Worm (Caenorhabditis elegans) whole organism, L4/young adult: ENCODE results near the gene T16G1.4.

Experiments used
- W03F9.2 ChIP-seq: fragments of 150-350 bp; optimal IDR thresholded peaks from 2 replicates; lab custom pipeline; 2014; ENCODE audit warnings: missing biosample characterization, missing genetic modification characterization
- dao-5 ChIP-seq: sonication (generic microtip); optimal IDR thresholded peaks from 2 replicates; lab custom pipeline; 2016; ENCODE audit warnings: missing genotype, missing genetic modification characterization, moderate library complexity, missing compliant biosample characterization
- him-1 ChIP-seq: sonication (generic microtip); optimal IDR thresholded peaks from 2 replicates; lab custom pipeline; 2016; ENCODE audit warnings: missing genotype, missing genetic modification reagents, missing genetic modification characterization, missing compliant biosample characterization

T16G1.4 gene

ce11 chrV:12941797-12942474 is at the start of gene T16G1.4:
TSS of gene T16G1.4 (minus strand) at chrV:12941847.
- TF ChIP-seq W03F9.2 = no peak

DNA sequence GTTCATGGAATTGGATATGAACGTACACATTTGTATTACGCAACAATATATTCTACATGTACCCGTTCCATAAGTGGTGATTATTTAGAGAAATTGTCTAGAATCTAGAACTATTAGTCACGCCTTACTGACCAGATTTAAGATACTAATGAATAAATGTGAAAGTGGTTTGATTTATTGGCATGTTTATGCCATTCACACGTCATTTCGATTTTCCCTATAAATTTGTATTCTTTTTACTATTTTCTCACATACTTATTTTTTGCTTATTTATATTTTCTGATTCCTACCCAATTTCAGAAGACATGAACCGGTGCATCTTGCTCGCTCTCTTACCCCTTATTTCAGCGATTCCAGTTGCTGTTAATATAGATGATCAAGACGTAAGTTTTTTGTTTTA is 46.6 kb upstream of the T16G1.4 start, which contains the start of gene F15B9.8:
F15B9.8 (plus strand) TSS at position 301 of the 400 bp plus-strand sequence.
- TF ChIP-seq W03F9.2 (no peak), him-1 (no peak), dao-5 (tag; lab: Kevin White, UChicago) (no peak)

DNA sequence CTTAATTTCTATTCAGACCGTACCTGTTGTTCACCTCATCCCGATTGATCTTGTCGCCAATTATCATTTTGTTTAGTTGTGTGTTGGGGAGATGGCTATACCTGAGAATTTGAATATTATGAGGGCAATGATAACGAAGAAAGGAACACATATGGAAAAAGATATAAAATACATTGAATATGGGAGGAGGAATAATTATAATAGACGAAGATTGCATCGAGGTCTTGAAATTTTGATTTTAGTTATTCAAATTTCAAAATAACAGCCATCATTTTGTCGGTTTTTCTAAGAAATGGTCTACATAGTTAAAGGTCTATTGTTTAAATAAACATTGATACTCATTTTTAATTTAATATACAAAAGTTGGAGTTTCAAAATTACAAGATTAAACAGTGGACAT is 45.4 kb upstream of the T16G1.4 start, which contains the start of gene shw-3:
shw-3 (minus strand) TSS at position 101 of the 400 bp plus-strand sequence.
- TF ChIP-seq W03F9.2 = no peak
- TF ChIP-seq dao-5 (tag; lab: Kevin White, UChicago) = no peak
- TF ChIP-seq him-1 = no peak

ce11 chrV:12974047-12974446 is 32.4 kb upstream of the T16G1.4 start:
- TF ChIP-seq dao-5 (tag; lab: Kevin White, UChicago) = no peak
- no peak for TF ChIP-seq W03F9.2
- TF ChIP-seq him-1 = no peak

DNA sequence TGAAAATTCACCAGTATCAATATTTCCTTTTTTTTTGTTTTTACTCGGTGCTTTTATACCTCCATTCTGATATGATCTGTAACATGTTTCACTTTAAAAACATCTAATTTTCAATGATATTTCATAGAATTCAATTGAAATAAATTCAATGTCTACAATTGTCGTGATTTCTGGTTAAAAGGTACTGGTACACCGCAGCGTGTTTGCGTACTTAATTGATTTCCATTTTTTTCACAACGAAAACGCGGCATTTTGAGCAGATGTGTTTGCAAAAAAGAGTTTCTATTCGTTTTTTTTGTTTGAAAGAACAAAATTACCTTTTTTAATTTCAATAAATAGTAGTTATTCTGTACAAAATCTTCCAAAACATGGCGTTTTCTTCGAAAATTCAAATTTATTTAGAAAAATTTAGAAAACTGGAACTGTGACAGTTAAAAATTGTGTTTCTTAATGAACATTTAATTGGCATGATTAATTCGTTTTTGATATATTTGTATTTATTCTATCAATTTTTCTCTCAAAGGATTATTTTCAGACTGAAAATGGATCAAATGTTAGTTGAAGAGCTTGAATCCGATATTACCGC is 29.0 kb upstream of the T16G1.4 start, which contains the start of gene pnn-1:
pnn-1 (plus strand) TSS at position 536 of the 586 bp plus-strand sequence.
- TF ChIP-seq him-1 = no peak
- peak; percentile 29 for TF ChIP-seq W03F9.2
- no peak for TF ChIP-seq dao-5 (tag; lab: Kevin White, UChicago)

- TF ChIP-seq W03F9.2 (no peak), him-1 (no peak), dao-5 (tag; lab: Kevin White, UChicago) (no peak)
These were observed 26.9 kb upstream of the T16G1.4 start, which contains the start of gene lin-46 for ce11 chrV:12968555-12968954. TSS of gene lin-46 (plus strand) at chrV:12968855.

- peak; percentile 55 for TF ChIP-seq him-1
- peak; percentile 3 for TF ChIP-seq W03F9.2
These were observed 26.3 kb upstream of the T16G1.4 start, which contains the start of gene R186.8 for ce11 chrV:12967925-12968327. TSS of gene R186.8 (minus strand) at chrV:12967982.

ce11 chrV:12967110-12967509 is 25.5 kb upstream of the T16G1.4 start, which contains the start of gene R186.3:
TSS of gene R186.3 (minus strand) at chrV:12967210.
- no peak for TF ChIP-seq him-1

DNA sequence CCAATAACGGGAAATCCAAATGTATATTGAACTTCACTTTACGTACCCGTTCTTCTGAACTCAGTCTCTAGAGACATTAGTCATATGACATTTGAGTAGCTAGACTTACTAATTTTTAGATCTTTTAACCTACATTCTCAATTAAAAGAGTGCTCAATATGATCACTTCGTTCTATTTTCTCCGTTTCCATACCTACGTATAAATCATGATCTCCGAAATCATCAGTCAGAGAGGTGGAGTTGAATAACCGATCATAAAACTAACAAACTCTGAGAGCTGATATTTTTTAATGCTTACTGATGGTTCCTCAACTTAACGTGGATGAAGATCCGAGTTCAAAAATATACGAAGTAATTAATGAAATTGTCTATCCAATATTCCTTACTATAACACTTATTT is 22.4 kb upstream of the T16G1.4 start, which contains the start of gene srd-35:
srd-35 (plus strand) TSS at position 301 of the 400 bp plus-strand sequence.
- TF ChIP-seq W03F9.2 (no peak), dao-5 (tag; lab: Kevin White, UChicago) (no peak), him-1 (no peak)

DNA sequence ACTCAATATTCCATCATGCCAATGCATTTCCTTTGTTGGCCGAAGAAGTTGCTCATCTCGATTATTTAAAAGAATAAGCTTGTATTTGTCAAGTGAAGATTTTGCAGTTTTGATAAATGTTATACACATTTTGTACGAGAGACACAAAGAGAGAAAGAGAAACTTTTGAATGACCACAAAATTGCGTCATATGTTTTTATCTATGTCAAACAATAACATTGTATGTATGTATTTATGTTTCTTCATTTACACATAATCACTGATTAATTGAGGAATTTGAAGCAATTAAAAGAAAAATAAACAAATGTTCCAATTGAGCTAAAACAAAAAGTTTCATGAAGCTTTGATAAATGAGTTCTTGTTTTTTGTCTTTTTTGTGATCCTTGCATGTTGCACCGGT is 21.5 kb upstream of the T16G1.4 start, which contains the start of gene hrg-9:
hrg-9 (minus strand) TSS at position 152 of the 400 bp plus-strand sequence.
- TF ChIP-seq W03F9.2 (no peak), dao-5 (tag; lab: Kevin White, UChicago) (no peak), him-1 (no peak)

- no peak for TF ChIP-seq him-1
These were observed 19.5 kb upstream of the T16G1.4 start, which contains the start of gene mpst-7 for ce11 chrV:12961085-12961560. TSS of gene mpst-7 (minus strand) at chrV:12961135.

DNA sequence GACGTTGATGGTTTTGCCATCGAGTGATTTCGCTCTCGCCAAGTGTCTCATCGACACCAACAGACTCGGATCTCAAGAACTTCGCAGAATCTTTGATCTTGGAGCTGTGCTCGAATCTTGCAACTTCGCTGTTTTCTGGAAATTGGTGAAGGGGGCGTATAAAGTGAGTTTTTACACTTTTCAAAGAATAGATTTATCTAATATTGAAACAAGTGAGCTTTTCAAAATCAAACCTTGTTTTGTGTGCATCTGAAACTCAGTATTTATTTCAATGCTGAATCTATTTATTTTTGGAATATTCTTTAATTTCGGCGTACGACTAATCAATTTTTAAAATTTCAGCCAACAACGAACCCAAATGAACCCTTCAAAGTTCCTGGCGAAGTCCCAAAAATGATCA is 12.6 kb upstream of the T16G1.4 start:
- TF ChIP-seq W03F9.2 (no peak), dao-5 (tag; lab: Kevin White, UChicago) (no peak), him-1 (no peak)

ce11 chrV:12953702-12954101 is 12.1 kb upstream of the T16G1.4 start, which contains the start of gene eif-3.K:
TSS of gene eif-3.K (plus strand) at chrV:12954002.
- TF ChIP-seq him-1 (no peak), W03F9.2 (no peak), dao-5 (tag; lab: Kevin White, UChicago) (no peak)

ce11 chrV:12952287-12952686 is 10.6 kb upstream of the T16G1.4 start, which contains the start of gene pqn-68:
TSS of gene pqn-68 (plus strand) at chrV:12952636.
- TF ChIP-seq dao-5 (tag; lab: Kevin White, UChicago) = no peak
- TF ChIP-seq W03F9.2 = no peak
